Worm (Caenorhabditis elegans) whole organism, L3 larva: ENCODE data around the gene egrh-3.

Experiments used
- nhr-11 ChIP-seq: fragments of 150-350 bp; optimal IDR thresholded peaks from 2 replicates; lab custom pipeline; 2014; ENCODE audit warnings: missing biosample characterization, missing genetic modification characterization
- pha-4 ChIP-seq: fragments of 150-350 bp; optimal IDR thresholded peaks from 2 replicates; lab custom pipeline; 2014; ENCODE audit warnings: missing biosample characterization, missing genetic modification reagents, missing genetic modification characterization
- skn-1 ChIP-seq: fragments of 150-350 bp; optimal IDR thresholded peaks from 2 replicates; lab custom pipeline; 2014; ENCODE audit warnings: missing biosample characterization, missing genetic modification characterization

- TF ChIP-seq skn-1 (tag; lab: Kevin White, UChicago) (no peak), pha-4 (no peak), nhr-11 (no peak)
Measured at ce11 chrIV:2663953-2664900, 24.3 kb downstream of the egrh-3 start, which contains the start of gene Y69A2AR.31.
